Fruit fly (Drosophila melanogaster): ENCODE measurements around the gene CG14805.

DNA sequence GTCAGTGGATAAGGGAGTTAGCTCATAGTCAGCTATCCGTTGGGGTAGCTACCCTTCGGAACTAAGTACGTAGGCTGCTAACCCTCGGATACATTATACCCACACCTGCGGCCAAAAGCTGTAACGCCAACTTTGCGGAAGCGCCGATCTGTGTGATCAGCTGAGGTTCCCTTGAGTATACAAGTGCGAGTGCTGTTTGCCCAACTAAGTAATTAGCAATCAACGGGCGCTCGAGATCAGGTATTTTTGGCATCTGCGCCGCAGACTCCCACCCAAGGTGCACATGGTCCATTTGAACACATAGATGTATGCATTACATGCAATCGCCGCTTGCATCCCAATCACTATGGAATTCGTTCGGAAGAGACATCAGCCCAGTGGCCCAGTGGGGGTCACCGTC, 23.0 kb upstream of the CG14805 start:
- no peak for TF ChIP-seq CG34367 (tag; optimal IDR thresholded peaks at IDR 0.05)
- no peak for TF ChIP-seq CG9948 (tag; optimal IDR thresholded peaks at IDR 0.05)
- TF ChIP-seq EcR (GFP tag; optimal IDR thresholded peaks at IDR 0.05), result no peak
- no peak for TF ChIP-seq fd96Ca (GFP tag; IDR thresholded peaks at IDR 0.05)
- no peak for TF ChIP-seq D1 (tag; optimal IDR thresholded peaks at IDR 0.05)
- TF ChIP-seq rn (GFP tag; IDR thresholded peaks at IDR 0.05), result no peak
- no peak for TF ChIP-seq CG13204 (GFP tag; optimal IDR thresholded peaks at IDR 0.05)
- no peak for TF ChIP-seq CG4496 (GFP tag; IDR thresholded peaks at IDR 0.05)
- no peak for TF ChIP-seq CG14655 (GFP tag; optimal IDR thresholded peaks at IDR 0.05)
- no peak for TF ChIP-seq CG10348 (GFP tag; IDR thresholded peaks at IDR 0.05)
- no peak for TF ChIP-seq Pif1B (GFP tag; optimal IDR thresholded peaks at IDR 0.05)
